Worm (Caenorhabditis elegans) whole organism, young adult: ENCODE results near the gene asps-1.

Experiments used
- B0336.3 ChIP-seq: fragments of 200-800 bp; sonication (Bioruptor generic); IDR thresholded peaks from 2 replicates; pipeline ENCODE4 v1.3.6; 2022; ENCODE audit warnings: missing genetic modification characterization, missing compliant biosample characterization
- C17E4.6 ChIP-seq: fragments of 200-800 bp; sonication (Bioruptor generic); IDR thresholded peaks from 2 replicates; pipeline ENCODE4 v1.3.6; 2022; ENCODE audit warnings: missing genetic modification reagents, missing genetic modification characterization, missing compliant biosample characterization
- F22D6.2 ChIP-seq: sonication (generic microtip); optimal IDR thresholded peaks from 2 replicates; lab custom pipeline; 2016; ENCODE audit warnings: mild to moderate bottlenecking, missing genetic modification characterization, missing compliant biosample characterization
- F23B12.7 ChIP-seq: sonication (generic microtip); optimal IDR thresholded peaks from 2 replicates; lab custom pipeline; 2017; ENCODE audit warnings: missing genetic modification characterization, mild to moderate bottlenecking, missing compliant biosample characterization, antibody characterized with exemption, moderate library complexity; ENCODE audit not compliant: insufficient read depth
- F39B2.1 ChIP-seq: fragments of 200-800 bp; sonication (Bioruptor generic); IDR thresholded peaks from 2 replicates; pipeline ENCODE4 v1.3.6; 2022; ENCODE audit warnings: missing genetic modification reagents, missing genetic modification characterization, missing compliant biosample characterization
- F57C9.4 ChIP-seq: sonication (generic microtip); optimal IDR thresholded peaks from 2 replicates; lab custom pipeline; 2017; ENCODE audit warnings: mild to moderate bottlenecking, missing genetic modification characterization, missing compliant biosample characterization
- K12H6.12 ChIP-seq: fragments of 200-800 bp; sonication (Bioruptor generic); optimal IDR thresholded peaks from 2 replicates; lab custom pipeline; 2018; ENCODE audit warnings: mild to moderate bottlenecking, missing genetic modification characterization, missing compliant biosample characterization
- T26A5.8 ChIP-seq: sonication (generic microtip); optimal IDR thresholded peaks from 2 replicates; lab custom pipeline; 2016; ENCODE audit warnings: missing genetic modification characterization, missing compliant biosample characterization
- Y56A3A.18 ChIP-seq: fragments of 200-800 bp; sonication (Bioruptor generic); IDR thresholded peaks from 2 replicates; pipeline ENCODE4 v1.3.6; 2022; ENCODE audit warnings: missing genetic modification reagents, missing genetic modification characterization, missing compliant biosample characterization
- aptf-2 ChIP-seq: fragments of 200-800 bp; sonication (Bioruptor generic); conservative IDR thresholded peaks from 2 replicates; pipeline ENCODE4 v1.3.6; 2022; ENCODE audit warnings: missing genetic modification reagents, missing genetic modification characterization, missing compliant biosample characterization
- attf-5 ChIP-seq: fragments of 200-800 bp; sonication (Bioruptor generic); optimal IDR thresholded peaks from 2 replicates; lab custom pipeline; 2018; ENCODE audit warnings: mild to moderate bottlenecking, missing genetic modification characterization, missing compliant biosample characterization
- cebp-1 ChIP-seq, 2 experiments: fragments of 200-800 bp in 1 of 2; sonication (Bioruptor generic) in 1 of 2; sonication (generic microtip) in 1 of 2; IDR thresholded peaks in 1 of 2; optimal IDR thresholded peaks in 1 of 2; 2 replicates each; pipeline versions ENCODE4 v1.3.6 to Lab custom; 2017 to 2022; ENCODE audit warnings: missing compliant biosample characterization in 2 of 2, missing genetic modification characterization in 2 of 2, mild to moderate bottlenecking in 1 of 2, missing genetic modification reagents in 1 of 2, moderate library complexity in 1 of 2
- cebp-2 ChIP-seq: fragments of 200-800 bp; sonication (Bioruptor generic); IDR thresholded peaks from 2 replicates; pipeline ENCODE4 v1.3.6; 2022; ENCODE audit warnings: missing genetic modification characterization, missing compliant biosample characterization
- ceh-100 ChIP-seq: fragments of 200-800 bp; sonication (Bioruptor generic); IDR thresholded peaks from 2 replicates; pipeline ENCODE4 v1.3.6; 2022; ENCODE audit warnings: missing genetic modification reagents, missing genetic modification characterization, missing compliant biosample characterization
- dox-1 ChIP-seq: fragments of 200-800 bp; sonication (Bioruptor generic); IDR thresholded peaks from 2 replicates; pipeline ENCODE4 v1.3.6; 2022; ENCODE audit warnings: missing genetic modification reagents, missing genetic modification characterization, missing compliant biosample characterization
- egl-18 ChIP-seq: fragments of 200-800 bp; sonication (Bioruptor generic); IDR thresholded peaks from 2 replicates; pipeline ENCODE4 v1.3.6; 2022; ENCODE audit warnings: missing genetic modification reagents, missing genetic modification characterization, missing compliant biosample characterization
- hmg-20 ChIP-seq: fragments of 200-800 bp; sonication (Bioruptor generic); IDR thresholded peaks from 2 replicates; pipeline ENCODE4 v1.3.6; 2022; ENCODE audit warnings: missing genetic modification reagents, missing genetic modification characterization, missing compliant biosample characterization
- let-607 ChIP-seq, 2 experiments: fragments of 200-800 bp in 1 of 2; sonication (Bioruptor generic) in 1 of 2; sonication (generic microtip) in 1 of 2; optimal IDR thresholded peaks; 2 replicates each; lab custom pipeline; 2016 to 2018; ENCODE audit warnings: mild to moderate bottlenecking in 2 of 2, missing compliant biosample characterization in 2 of 2, missing genetic modification characterization in 2 of 2, moderate library complexity in 2 of 2, missing genotype in 1 of 2
- lin-35 ChIP-seq, 3 experiments: fragments of 150-350 bp in 2 of 3; sonication (generic microtip) in 1 of 3; optimal IDR thresholded peaks; 2 replicates each; lab custom pipeline; 2014 to 2018; ENCODE audit warnings: missing biosample characterization in 3 of 3, missing genetic modification characterization in 3 of 3, missing genetic modification reagents in 3 of 3
- lin-40 ChIP-seq: sonication (generic microtip); optimal IDR thresholded peaks from 2 replicates; lab custom pipeline; 2016; ENCODE audit warnings: missing genetic modification characterization, mild to moderate bottlenecking, missing compliant biosample characterization, missing genotype, missing genetic modification reagents
- lir-1 ChIP-seq: fragments of 200-800 bp; sonication (Bioruptor generic); conservative IDR thresholded peaks from 2 replicates; pipeline ENCODE4 v1.3.6; 2022; ENCODE audit warnings: missing genetic modification reagents, missing genetic modification characterization, missing compliant biosample characterization
- lsl-1 ChIP-seq: fragments of 200-800 bp; sonication (Bioruptor generic); optimal IDR thresholded peaks from 2 replicates; lab custom pipeline; 2018; ENCODE audit warnings: mild to moderate bottlenecking, missing genetic modification characterization, moderate library complexity, missing compliant biosample characterization
- madf-10 ChIP-seq: sonication (generic microtip); optimal IDR thresholded peaks from 2 replicates; lab custom pipeline; 2016; ENCODE audit warnings: mild to moderate bottlenecking, missing genetic modification characterization, missing compliant biosample characterization
- madf-3 ChIP-seq: fragments of 200-800 bp; sonication (Bioruptor generic); IDR thresholded peaks from 2 replicates; pipeline ENCODE4 v1.3.6; 2022; ENCODE audit warnings: missing genetic modification reagents, missing genetic modification characterization, missing compliant biosample characterization
- mcd-1 ChIP-seq: fragments of 200-800 bp; sonication (Bioruptor generic); IDR thresholded peaks from 2 replicates; pipeline ENCODE4 v1.3.6; 2022; ENCODE audit warnings: missing genetic modification reagents, missing genetic modification characterization, missing compliant biosample characterization
- mel-28 ChIP-seq: sonication (generic microtip); optimal IDR thresholded peaks from 2 replicates; lab custom pipeline; 2016; ENCODE audit warnings: borderline replicate concordance, mild to moderate bottlenecking, missing genetic modification characterization, missing compliant biosample characterization
- nfya-1 ChIP-seq: sonication (generic microtip); optimal IDR thresholded peaks from 2 replicates; lab custom pipeline; 2017; ENCODE audit warnings: antibody characterized with exemption, missing compliant biosample characterization, missing genetic modification characterization, borderline replicate concordance; ENCODE audit not compliant: insufficient read depth
- nfyb-1 ChIP-seq: fragments of 200-800 bp; sonication (Bioruptor generic); IDR thresholded peaks from 2 replicates; pipeline ENCODE4 v1.3.6; 2022; ENCODE audit warnings: missing genetic modification reagents, missing genetic modification characterization, missing compliant biosample characterization
- nhr-90 ChIP-seq: sonication (generic microtip); optimal IDR thresholded peaks from 2 replicates; lab custom pipeline; 2016; ENCODE audit warnings: missing genotype, mild to moderate bottlenecking, missing genetic modification characterization, missing compliant biosample characterization
- pha-4 ChIP-seq: fragments of 150-350 bp; sonication (generic microtip); optimal IDR thresholded peaks from 2 replicates; lab custom pipeline; 2014; ENCODE audit warnings: missing biosample characterization, missing genetic modification reagents, missing genetic modification characterization
- rec-8 ChIP-seq, 2 experiments: sonication (generic microtip); optimal IDR thresholded peaks; 2 replicates each; lab custom pipeline; 2016; ENCODE audit warnings: mild to moderate bottlenecking in 2 of 2, missing genetic modification characterization in 2 of 2, missing genetic modification reagents in 2 of 2, missing genotype in 2 of 2, missing biosample characterization in 1 of 2, missing compliant biosample characterization in 1 of 2, moderate library complexity in 1 of 2
- snpc-1.1 ChIP-seq: sonication (generic microtip); optimal IDR thresholded peaks from 2 replicates; lab custom pipeline; 2017; ENCODE audit warnings: missing genetic modification characterization, mild to moderate bottlenecking, missing compliant biosample characterization, antibody characterized with exemption, moderate library complexity, missing genotype, missing genetic modification reagents; ENCODE audit not compliant: insufficient read depth
- snpc-3.4 ChIP-seq: sonication (generic microtip); optimal IDR thresholded peaks from 2 replicates; lab custom pipeline; 2017; ENCODE audit warnings: missing genetic modification characterization, mild to moderate bottlenecking, missing compliant biosample characterization, antibody characterized with exemption, moderate library complexity, missing genotype, missing genetic modification reagents
- snpc-4 ChIP-seq, 5 experiments: fragments of 150-350 bp in 1 of 5; sonication (generic microtip) in 4 of 5; optimal IDR thresholded peaks; 2 replicates each; lab custom pipeline; 2014 to 2018; ENCODE audit warnings: missing genetic modification characterization in 5 of 5, missing biosample characterization in 3 of 5, antibody characterized with exemption in 2 of 5, mild to moderate bottlenecking in 2 of 5, missing compliant biosample characterization in 2 of 5, missing genotype in 2 of 5, moderate library complexity in 2 of 5, missing genetic modification reagents in 1 of 5
- sptf-2 ChIP-seq: fragments of 200-800 bp; sonication (Bioruptor generic); optimal IDR thresholded peaks from 2 replicates; lab custom pipeline; 2018; ENCODE audit warnings: mild to moderate bottlenecking, missing genetic modification characterization, missing compliant biosample characterization
- unc-130 ChIP-seq: sonication (generic microtip); optimal IDR thresholded peaks from 2 replicates; lab custom pipeline; 2016; ENCODE audit warnings: missing genetic modification reagents, missing genetic modification characterization, missing compliant biosample characterization
- unc-62 ChIP-seq: fragments of 150-350 bp; optimal IDR thresholded peaks from 2 replicates; lab custom pipeline; 2014; ENCODE audit warnings: missing biosample characterization, missing genetic modification reagents, missing genetic modification characterization
- xnd-1 ChIP-seq: sonication (generic microtip); optimal IDR thresholded peaks from 2 replicates; lab custom pipeline; 2016; ENCODE audit warnings: missing genotype, missing genetic modification reagents, missing genetic modification characterization, missing compliant biosample characterization
- ztf-22 ChIP-seq: fragments of 200-800 bp; sonication (Bioruptor generic); optimal IDR thresholded peaks from 2 replicates; lab custom pipeline; 2018; ENCODE audit warnings: mild to moderate bottlenecking, missing genetic modification characterization, moderate library complexity, missing compliant biosample characterization
- ztf-28 ChIP-seq: fragments of 200-800 bp; sonication (Bioruptor generic); IDR thresholded peaks from 2 replicates; pipeline ENCODE4 v1.3.6; 2022; ENCODE audit warnings: missing genetic modification reagents, missing genetic modification characterization, missing compliant biosample characterization

Gene asps-1

ce11 chrV:10275619-10276018, 41.6 kb downstream of the asps-1 start, which contains the start of gene Y22F5A.11:
TSS of gene Y22F5A.11 (minus strand) at chrV:10275646.
- TF ChIP-seq snpc-4 (GFP tag; optimal IDR thresholded peaks at IDR 0.05; lab: Kevin White, UChicago) (no peak), snpc-4 (tag; optimal IDR thresholded peaks at IDR 0.05; lab: Kevin White, UChicago) (peak in 2 of 4 experiments; percentile 2 to 68), xnd-1 (tag; lab: Kevin White, UChicago) (no peak)

ce11 chrV:10273837-10274236, 43.4 kb downstream of the asps-1 start:
- TF ChIP-seq attf-5 (GFP tag; lab: Kevin White, UChicago), result peak; percentile 0
- no peak for TF ChIP-seq B0336.3 (GFP tag; lab: Robert Waterston, UW)
- TF ChIP-seq nfyb-1 (GFP tag; lab: Robert Waterston, UW), result no peak; the same call in 1 of the 2 replicates
- TF ChIP-seq lin-40, result peak; percentile 39
- TF ChIP-seq cebp-1 (GFP tag; IDR thresholded peaks at IDR 0.05; lab: Robert Waterston, UW), result 0 out of 2 replicates have a peak, but pooled peaks have one; percentile 3
- peak; percentile 18 for TF ChIP-seq cebp-1 (tag; optimal IDR thresholded peaks at IDR 0.05; lab: Kevin White, UChicago)
- TF ChIP-seq lin-35 (GFP tag; optimal IDR thresholded peaks at IDR 0.05; lab: Kevin White, UChicago), result peak in 1 of 3 experiments; percentile 45
- TF ChIP-seq K12H6.12 (tag; lab: Kevin White, UChicago), result peak; percentile 26
- TF ChIP-seq mcd-1 (GFP tag; lab: Robert Waterston, UW), result no peak
- no peak for TF ChIP-seq unc-130 (GFP tag; lab: Kevin White, UChicago)

DNA sequence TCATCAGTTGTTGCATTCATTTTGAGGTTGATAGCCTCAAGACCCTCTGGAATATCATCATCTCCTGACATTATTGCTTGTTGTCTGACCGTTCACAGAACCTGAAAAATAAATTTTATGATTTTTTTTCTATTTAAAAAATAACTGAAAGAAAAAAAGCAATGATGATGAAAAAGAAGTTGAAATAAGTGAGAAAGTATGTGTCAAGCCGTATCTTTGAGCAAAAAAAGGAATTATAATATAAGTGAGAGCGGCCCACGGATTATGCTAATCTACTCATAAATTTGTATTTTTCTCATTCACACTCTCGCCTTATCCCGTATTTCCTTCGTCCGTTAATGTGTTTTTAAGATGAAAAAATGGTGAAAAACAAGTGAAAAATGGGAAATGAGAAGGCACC, 47.0 kb downstream of the asps-1 start, which contains the start of gene ric-4:
Gene ric-4 (minus strand): TSS at position 101 of the 400 bp plus-strand sequence.
- no peak for TF ChIP-seq hmg-20 (GFP tag; lab: Robert Waterston, UW)
- TF ChIP-seq pha-4, result no peak
- no peak for TF ChIP-seq F23B12.7 (tag; lab: Kevin White, UChicago)
- no peak for TF ChIP-seq ceh-100 (GFP tag; lab: Robert Waterston, UW)
- no peak for TF ChIP-seq let-607 (tag; optimal IDR thresholded peaks at IDR 0.05; lab: Kevin White, UChicago)
- no peak for TF ChIP-seq egl-18
- TF ChIP-seq F39B2.1 (GFP tag; lab: Robert Waterston, UW), result no peak
- no peak for TF ChIP-seq Y56A3A.18 (GFP tag; lab: Robert Waterston, UW)
- TF ChIP-seq nfya-1 (tag; lab: Kevin White, UChicago), result no peak
- no peak for TF ChIP-seq C17E4.6 (GFP tag; lab: Robert Waterston, UW)
- TF ChIP-seq snpc-1.1, result no peak
- TF ChIP-seq madf-10 (tag; lab: Kevin White, UChicago), result no peak
- no peak for TF ChIP-seq nhr-90
- no peak for TF ChIP-seq sptf-2
- no peak for TF ChIP-seq F22D6.2
- TF ChIP-seq snpc-3.4 (tag; lab: Kevin White, UChicago), result no peak
- TF ChIP-seq rec-8 (tag; optimal IDR thresholded peaks at IDR 0.05; lab: Kevin White, UChicago), result no peak

- TF ChIP-seq F23B12.7 (tag; lab: Kevin White, UChicago), result no peak
- TF ChIP-seq unc-62, result no peak
- TF ChIP-seq attf-5 (GFP tag; lab: Kevin White, UChicago), result no peak
- TF ChIP-seq T26A5.8 (tag; lab: Kevin White, UChicago), result no peak
- no peak for TF ChIP-seq ztf-22 (GFP tag; lab: Kevin White, UChicago)
- no peak for TF ChIP-seq xnd-1 (tag; lab: Kevin White, UChicago)
- TF ChIP-seq madf-3 (GFP tag; lab: Robert Waterston, UW), result no peak
- TF ChIP-seq lir-1, result no peak
- TF ChIP-seq F57C9.4 (tag; lab: Kevin White, UChicago), result no peak
- TF ChIP-seq mel-28 (tag; lab: Kevin White, UChicago), result no peak
- no peak for TF ChIP-seq cebp-2
- TF ChIP-seq Y56A3A.18 (GFP tag; lab: Robert Waterston, UW), result no peak
- TF ChIP-seq lsl-1, result no peak
- TF ChIP-seq snpc-1.1, result no peak
- no peak for TF ChIP-seq aptf-2 (GFP tag; lab: Robert Waterston, UW)
- TF ChIP-seq F22D6.2, result no peak
- TF ChIP-seq dox-1 (GFP tag; lab: Robert Waterston, UW), result no peak
- TF ChIP-seq ztf-28 (GFP tag; lab: Robert Waterston, UW), result no peak
- TF ChIP-seq egl-18, result no peak
- no peak for TF ChIP-seq F39B2.1 (GFP tag; lab: Robert Waterston, UW)
These were observed 51.1 kb downstream of the asps-1 start for ce11 chrV:10266050-10266449.
